Fruit fly (Drosophila melanogaster): ENCODE results near the gene yellow-h.

The yellow-h gene

dm6 chr4:225824-226223 is 1.9 kb upstream of the yellow-h start (continued):
- TF ChIP-seq CG8944 (GFP tag; optimal IDR thresholded peaks at IDR 0.05) (no peak), CG1647 (GFP tag; optimal IDR thresholded peaks at IDR 0.05) (no peak), Rfx (GFP tag; IDR thresholded peaks at IDR 0.05) (no peak), insv (GFP tag; optimal IDR thresholded peaks at IDR 0.05) (no peak), CG11560 (tag; IDR thresholded peaks at IDR 0.05) (no peak), tgo (GFP tag; IDR thresholded peaks at IDR 0.05) (no peak), rib (GFP tag; IDR thresholded peaks at IDR 0.05) (no peak), CG15601 (tag; optimal IDR thresholded peaks at IDR 0.05) (no peak), Tbp (GFP tag; optimal IDR thresholded peaks at IDR 0.05) (no peak), ERR (GFP tag; optimal IDR thresholded peaks at IDR 0.05) (no peak), CG11723 (GFP tag; optimal IDR thresholded peaks at IDR 0.05) (peak; percentile 24), tup (GFP tag; optimal IDR thresholded peaks at IDR 0.05) (no peak), onecut (GFP tag; IDR thresholded peaks at IDR 0.05) (no peak), Med (GFP tag) (peak; percentile 69), CG17829 (tag; optimal IDR thresholded peaks at IDR 0.05) (no peak), CG13424 (tag; optimal IDR thresholded peaks at IDR 0.05) (no peak), CG10366 (GFP tag; IDR thresholded peaks at IDR 0.05) (no peak), emc (GFP tag; optimal IDR thresholded peaks at IDR 0.05) (no peak), unpg (GFP tag; optimal IDR thresholded peaks at IDR 0.05) (no peak), Camta (GFP tag; optimal IDR thresholded peaks at IDR 0.05) (no peak), CG10654 (GFP tag; optimal IDR thresholded peaks at IDR 0.05) (no peak), Myb (GFP tag; optimal IDR thresholded peaks at IDR 0.05) (no peak), BEAF-32 (GFP tag; optimal IDR thresholded peaks at IDR 0.05) (no peak), Drgx (GFP tag; IDR thresholded peaks at IDR 0.05) (no peak), tin (GFP tag; optimal IDR thresholded peaks at IDR 0.05) (no peak), Opbp (GFP tag; IDR thresholded peaks at IDR 0.05; ENCODE audit: partially characterized antibody) (no peak), CG11456 (GFP tag; IDR thresholded peaks at IDR 0.05) (no peak), Side (GFP tag; optimal IDR thresholded peaks at IDR 0.05) (peak; percentile 20), CG32772 (GFP tag; IDR thresholded peaks at IDR 0.05) (no peak), CG3995 (GFP tag; optimal IDR thresholded peaks at IDR 0.05) (no peak), ap (GFP tag; IDR thresholded peaks at IDR 0.05) (no peak), gsb-n (tag; optimal IDR thresholded peaks at IDR 0.05) (no peak), CG3163 (GFP tag; optimal IDR thresholded peaks at IDR 0.05) (no peak), inv (GFP tag; IDR thresholded peaks at IDR 0.05; ENCODE audit: partially characterized antibody) (no peak), CG3838 (GFP tag; optimal IDR thresholded peaks at IDR 0.05) (peak; percentile 4), CG17612 (GFP tag; IDR thresholded peaks at IDR 0.05) (no peak), Optix (GFP tag; IDR thresholded peaks at IDR 0.05) (no peak), knrl (GFP tag; IDR thresholded peaks at IDR 0.05; ENCODE audit: partially characterized antibody) (no peak), CG10565 (GFP tag; optimal IDR thresholded peaks at IDR 0.05) (no peak), peb (GFP tag; IDR thresholded peaks at IDR 0.05) (no peak), CG31441 (GFP tag; IDR thresholded peaks at IDR 0.05) (no peak), ind (GFP tag; optimal IDR thresholded peaks at IDR 0.05) (no peak), CG16813 (GFP tag; IDR thresholded peaks at IDR 0.05; ENCODE audit: partially characterized antibody) (no peak), CG11093 (GFP tag; IDR thresholded peaks at IDR 0.05) (no peak), Elba2 (GFP tag; optimal IDR thresholded peaks at IDR 0.05) (no peak), Atf3 (GFP tag; optimal IDR thresholded peaks at IDR 0.05) (no peak), gcm2 (GFP tag; optimal IDR thresholded peaks at IDR 0.05) (no peak), CG17385 (GFP tag; optimal IDR thresholded peaks at IDR 0.05) (no peak), CG9817 (tag; optimal IDR thresholded peaks at IDR 0.05) (no peak), CG2875 (GFP tag; optimal IDR thresholded peaks at IDR 0.05) (peak; percentile 48), CG6654 (GFP tag; optimal IDR thresholded peaks at IDR 0.05) (no peak), zfh2 (GFP tag; optimal IDR thresholded peaks at IDR 0.05) (no peak), pb (GFP tag; optimal IDR thresholded peaks at IDR 0.05) (no peak)

Measured in whole organism, embryonic.